Worm (Caenorhabditis elegans): ENCODE results near the gene col-102.

ce11 chrIV:615244-615643, 11.0 kb downstream of the col-102 start, which contains the start of gene C18H7.1:
- TF ChIP-seq mab-5 (tag; optimal IDR thresholded peaks at IDR 0.05) = no peak
- no peak for TF ChIP-seq tbx-8 (GFP tag; optimal IDR thresholded peaks at IDR 0.05)
- TF ChIP-seq nhr-28 (tag; optimal IDR thresholded peaks at IDR 0.05) = no peak

All from whole organism, mixed stage, embryonic.